Worm (Caenorhabditis elegans): ENCODE data around the gene T14G8.6.
A peak's percentile ranks its signal among the peaks of the same experiment; 100 is the strongest.

The T14G8.6 gene

DNA sequence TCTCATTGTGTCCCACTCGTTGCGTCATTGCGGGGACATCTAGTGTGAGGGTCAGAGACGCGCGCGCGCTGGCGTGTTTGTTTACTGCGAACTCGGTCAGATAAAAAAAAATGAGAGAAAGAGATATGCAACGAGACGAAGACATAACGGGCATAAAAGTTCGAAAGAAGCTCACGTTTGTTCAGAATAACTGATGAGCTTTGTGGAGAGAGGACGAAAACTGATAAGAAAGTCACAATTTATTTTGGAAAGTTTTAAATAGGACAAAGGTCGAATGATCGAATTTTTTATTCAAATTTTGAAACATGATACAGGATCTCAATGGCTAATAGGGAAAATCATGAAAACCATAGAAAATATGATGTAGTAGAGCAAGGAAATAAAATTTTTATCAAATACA is 9.6 kb downstream of the T14G8.6 start (continued):
- no peak for TF ChIP-seq set-16 (GFP tag; IDR thresholded peaks at IDR 0.05)
- TF ChIP-seq nhr-11 (tag; optimal IDR thresholded peaks at IDR 0.05), result no peak
- TF ChIP-seq ztf-7 (tag; optimal IDR thresholded peaks at IDR 0.05), result no peak
- peak in 1 of 2 experiments; percentile 62 for TF ChIP-seq unc-62 (GFP tag; optimal IDR thresholded peaks at IDR 0.05 in 1 of 2)
- TF ChIP-seq unc-62 (tag; optimal IDR thresholded peaks at IDR 0.05), result no peak
- no peak for TF ChIP-seq zfp-2 (tag; optimal IDR thresholded peaks at IDR 0.05)
- TF ChIP-seq jun-1 (tag; optimal IDR thresholded peaks at IDR 0.05), result no peak
- TF ChIP-seq ZK546.5 (tag; optimal IDR thresholded peaks at IDR 0.05), result no peak
- no peak for TF ChIP-seq ceh-28 (tag; optimal IDR thresholded peaks at IDR 0.05)
- no peak for TF ChIP-seq dmd-6 (GFP tag; IDR thresholded peaks at IDR 0.05)
- TF ChIP-seq nhr-48 (tag; optimal IDR thresholded peaks at IDR 0.05), result peak; percentile 4
- peak in 1 of 2 experiments; percentile 23 for TF ChIP-seq lsy-2 (tag; optimal IDR thresholded peaks at IDR 0.05)
- TF ChIP-seq nhr-41 (GFP tag; IDR thresholded peaks at IDR 0.05), result no peak

DNA sequence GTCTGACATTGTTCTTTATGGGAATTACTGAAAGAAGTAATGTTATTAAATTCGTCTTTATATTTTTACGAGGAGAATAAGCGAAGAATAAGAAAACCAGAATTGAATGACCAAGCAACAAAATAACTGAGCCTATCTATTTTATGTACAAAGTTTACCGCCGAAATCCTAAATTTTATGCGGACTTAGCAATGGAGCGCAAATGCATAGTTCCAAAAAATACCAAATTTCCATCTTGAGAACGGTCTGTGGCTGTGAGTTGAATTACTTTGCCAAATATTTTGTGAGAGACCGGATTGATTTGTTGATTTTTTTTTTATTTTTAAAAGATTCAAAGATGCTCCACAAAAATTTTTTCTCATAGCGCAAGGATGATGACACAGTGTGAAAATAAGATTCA is 10.1 kb downstream of the T14G8.6 start, which contains the start of gene chd-3:
Gene chd-3 (minus strand): TSS at position 27 of the 400 bp plus-strand sequence.
- no peak for TF ChIP-seq ceh-44 (GFP tag; IDR thresholded peaks at IDR 0.05)
- TF ChIP-seq hlh-11 (tag; optimal IDR thresholded peaks at IDR 0.05), result no peak
- TF ChIP-seq lin-38 (GFP tag; IDR thresholded peaks at IDR 0.05), result peak; percentile 70
- no peak for TF ChIP-seq sdz-12 (GFP tag; optimal IDR thresholded peaks at IDR 0.05)

ce11 chrX:12846043-12846442 is 16.6 kb downstream of the T14G8.6 start, which contains the start of gene C52G5.3:
C52G5.3 (minus strand) TSS chrX:12846143.
- no peak for TF ChIP-seq pha-4 (GFP tag; IDR thresholded peaks at IDR 0.05)
- no peak for TF ChIP-seq pha-4 (tag; optimal IDR thresholded peaks at IDR 0.05)
- TF ChIP-seq daf-8 (GFP tag; IDR thresholded peaks at IDR 0.05), result no peak
- no peak for TF ChIP-seq dmd-9 (GFP tag; IDR thresholded peaks at IDR 0.05)
- TF ChIP-seq jun-1 (tag; optimal IDR thresholded peaks at IDR 0.05), result no peak
- no peak for TF ChIP-seq tag-97 (GFP tag; IDR thresholded peaks at IDR 0.05)
- no peak for TF ChIP-seq vab-7 (GFP tag; IDR thresholded peaks at IDR 0.05)
- TF ChIP-seq spr-3 (GFP tag; optimal IDR thresholded peaks at IDR 0.05), result no peak
- TF ChIP-seq lim-7 (GFP tag; IDR thresholded peaks at IDR 0.05), result no peak
- TF ChIP-seq daf-19 (GFP tag; conservative IDR thresholded peaks at IDR 0.05), result no peak
- no peak for TF ChIP-seq Y5F2A.4 (GFP tag; optimal IDR thresholded peaks at IDR 0.05)
- TF ChIP-seq aha-1 (tag), result no peak
- TF ChIP-seq T26A8.4 (GFP tag; IDR thresholded peaks at IDR 0.05), result no peak
- TF ChIP-seq mep-1 (tag; optimal IDR thresholded peaks at IDR 0.05), result no peak
- no peak for TF ChIP-seq madf-5 (GFP tag; IDR thresholded peaks at IDR 0.05)
- TF ChIP-seq egl-27 (tag; optimal IDR thresholded peaks at IDR 0.05), result no peak
- TF ChIP-seq nhr-111 (GFP tag; optimal IDR thresholded peaks at IDR 0.05), result no peak
- no peak for TF ChIP-seq daf-16 (GFP tag; optimal IDR thresholded peaks at IDR 0.05)
- TF ChIP-seq daf-16 (tag; optimal IDR thresholded peaks at IDR 0.05), result no peak
- no peak for TF ChIP-seq F26F4.8 (GFP tag; conservative IDR thresholded peaks at IDR 0.05)
- TF ChIP-seq zag-1 (tag; optimal IDR thresholded peaks at IDR 0.05), result no peak
- no peak for TF ChIP-seq Y75B8A.6 (GFP tag; IDR thresholded peaks at IDR 0.05)

DNA sequence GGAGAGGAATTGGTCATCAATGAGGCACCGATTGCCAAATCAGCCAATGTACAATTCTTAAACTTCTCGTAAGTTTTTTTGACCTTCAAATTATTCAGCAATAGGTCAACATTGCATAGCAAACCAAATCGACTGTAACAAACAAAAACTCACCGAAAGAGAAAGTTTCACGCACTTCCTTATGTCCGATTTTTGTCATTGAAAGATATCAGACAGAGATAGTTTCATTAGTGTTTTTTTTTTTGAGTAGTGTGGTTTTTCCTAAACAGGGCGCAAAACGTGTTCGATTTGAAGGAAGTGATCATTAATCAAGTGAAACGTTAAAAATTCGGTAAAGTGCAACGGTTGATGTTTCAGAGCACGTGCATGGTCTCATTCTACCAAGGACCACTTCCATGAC is 18.5 kb downstream of the T14G8.6 start:
- TF ChIP-seq lin-15B (tag; optimal IDR thresholded peaks at IDR 0.05), result no peak
- TF ChIP-seq F49E8.2 (tag; optimal IDR thresholded peaks at IDR 0.05; ENCODE audit: borderline replicate concordance), result no peak
- TF ChIP-seq lin-38 (GFP tag; IDR thresholded peaks at IDR 0.05), result no peak
- TF ChIP-seq nhr-77 (tag; optimal IDR thresholded peaks at IDR 0.05), result no peak
- TF ChIP-seq php-3 (GFP tag; IDR thresholded peaks at IDR 0.05), result no peak
- peak; percentile 21 for TF ChIP-seq aha-1 (tag)
- TF ChIP-seq hmg-1.1 (GFP tag; IDR thresholded peaks at IDR 0.05), result no peak
- no peak for TF ChIP-seq aly-2 (tag; optimal IDR thresholded peaks at IDR 0.05)
- TF ChIP-seq mdl-1 (tag; optimal IDR thresholded peaks at IDR 0.05), result peak in 1 of 2 experiments; percentile 76
- peak; percentile 58 for TF ChIP-seq mxl-3 (GFP tag; optimal IDR thresholded peaks at IDR 0.05)
- no peak for TF ChIP-seq dve-1 (tag; optimal IDR thresholded peaks at IDR 0.05; ENCODE audit: insufficient read depth)
- TF ChIP-seq ceh-20 (GFP tag; IDR thresholded peaks at IDR 0.05), result no peak
- peak; percentile 6 for TF ChIP-seq nhr-28 (tag; optimal IDR thresholded peaks at IDR 0.05)
- TF ChIP-seq nhr-48 (tag; optimal IDR thresholded peaks at IDR 0.05), result peak; percentile 77
- TF ChIP-seq spr-1 (tag; optimal IDR thresholded peaks at IDR 0.05), result no peak
- TF ChIP-seq dmd-8 (GFP tag; IDR thresholded peaks at IDR 0.05), result no peak
